Worm (Caenorhabditis elegans) whole organism, mixed stage, embryonic: ENCODE measurements around the gene srh-41.

Experiments used
- M03D4.4 ChIP-seq: sonication (generic microtip); optimal IDR thresholded peaks from 2 replicates; lab custom pipeline; 2017; ENCODE audit warnings: mild to moderate bottlenecking, missing genetic modification characterization, missing compliant biosample characterization
- bed-3 ChIP-seq: fragments of 200-800 bp; sonication (Bioruptor generic); optimal IDR thresholded peaks from 3 replicates; lab custom pipeline; 2018; ENCODE audit warnings: mild to moderate bottlenecking, missing genetic modification characterization, moderate library complexity, missing compliant biosample characterization
- blmp-1 ChIP-seq: fragments of 150-350 bp; optimal IDR thresholded peaks from 2 replicates; lab custom pipeline; 2014; ENCODE audit warnings: missing biosample characterization, missing genetic modification characterization
- ceh-39 ChIP-seq: fragments of 150-350 bp; optimal IDR thresholded peaks from 2 replicates; lab custom pipeline; 2014; ENCODE audit warnings: missing biosample characterization, missing genetic modification characterization
- ceh-43 ChIP-seq: fragments of 200-800 bp; sonication (Bioruptor generic); optimal IDR thresholded peaks from 2 replicates; lab custom pipeline; 2018; ENCODE audit warnings: mild to moderate bottlenecking, missing genetic modification characterization, moderate library complexity, missing compliant biosample characterization
- ceh-83 ChIP-seq: fragments of 200-800 bp; sonication (Bioruptor generic); optimal IDR thresholded peaks from 2 replicates; lab custom pipeline; 2018; ENCODE audit warnings: mild to moderate bottlenecking, missing genetic modification characterization, missing compliant biosample characterization
- ces-1 ChIP-seq: fragments of 150-350 bp; optimal IDR thresholded peaks from 2 replicates; lab custom pipeline; 2014; ENCODE audit warnings: missing biosample characterization, missing genetic modification reagents, missing genetic modification characterization
- cnd-1 ChIP-seq: fragments of 200-800 bp; sonication (Bioruptor generic); optimal IDR thresholded peaks from 2 replicates; lab custom pipeline; 2018; ENCODE audit warnings: mild to moderate bottlenecking, missing genetic modification characterization, missing compliant biosample characterization
- drap-1 ChIP-seq: fragments of 200-800 bp; sonication (Bioruptor generic); optimal IDR thresholded peaks from 3 replicates; lab custom pipeline; 2018; ENCODE audit warnings: mild to moderate bottlenecking, missing genetic modification characterization, missing compliant biosample characterization
- elt-1 ChIP-seq: sonication (generic microtip); optimal IDR thresholded peaks from 2 replicates; lab custom pipeline; 2017; ENCODE audit warnings: missing genetic modification characterization, mild to moderate bottlenecking, missing compliant biosample characterization, antibody characterized with exemption, moderate library complexity, borderline replicate concordance; ENCODE audit not compliant: insufficient read depth
- elt-3 ChIP-seq: fragments of 150-350 bp; optimal IDR thresholded peaks from 2 replicates; lab custom pipeline; 2014; ENCODE audit warnings: missing biosample characterization, missing genetic modification characterization
- flh-1 ChIP-seq: fragments of 200-800 bp; sonication (Bioruptor generic); optimal IDR thresholded peaks from 2 replicates; lab custom pipeline; 2018; ENCODE audit warnings: mild to moderate bottlenecking, missing genetic modification characterization, moderate library complexity, missing compliant biosample characterization
- ham-2 ChIP-seq: fragments of 200-800 bp; sonication (Bioruptor generic); optimal IDR thresholded peaks from 2 replicates; lab custom pipeline; 2018; ENCODE audit warnings: mild to moderate bottlenecking, missing genetic modification characterization, missing compliant biosample characterization
- hlh-1 ChIP-seq: fragments of 150-350 bp; optimal IDR thresholded peaks from 2 replicates; lab custom pipeline; 2014; ENCODE audit warnings: missing biosample characterization, missing genetic modification reagents, missing genetic modification characterization
- lin-13 ChIP-seq: fragments of 150-350 bp; optimal IDR thresholded peaks from 2 replicates; lab custom pipeline; 2014; ENCODE audit warnings: missing biosample characterization, missing genetic modification characterization
- lin-32 ChIP-seq: fragments of 200-800 bp; sonication (Bioruptor generic); optimal IDR thresholded peaks from 2 replicates; lab custom pipeline; 2018; ENCODE audit warnings: mild to moderate bottlenecking, missing genetic modification characterization, missing compliant biosample characterization
- lsy-2 ChIP-seq: fragments of 150-350 bp; optimal IDR thresholded peaks from 2 replicates; lab custom pipeline; 2014; ENCODE audit warnings: missing biosample characterization, missing genetic modification characterization
- mab-5 ChIP-seq: fragments of 150-350 bp; optimal IDR thresholded peaks from 2 replicates; lab custom pipeline; 2014; ENCODE audit warnings: missing biosample characterization, missing genetic modification characterization
- mep-1 ChIP-seq: fragments of 150-350 bp; optimal IDR thresholded peaks from 2 replicates; lab custom pipeline; 2017; ENCODE audit warnings: missing biosample characterization, missing genetic modification reagents, missing genetic modification characterization, inconsistent platforms
- mls-2 ChIP-seq: sonication (generic microtip); optimal IDR thresholded peaks from 2 replicates; lab custom pipeline; 2016; ENCODE audit warnings: mild to moderate bottlenecking, missing genetic modification characterization, moderate library complexity, missing compliant biosample characterization
- nhr-12 ChIP-seq: fragments of 150-350 bp; optimal IDR thresholded peaks from 2 replicates; lab custom pipeline; 2014; ENCODE audit warnings: missing biosample characterization, missing genetic modification characterization
- nhr-2 ChIP-seq: fragments of 150-350 bp; optimal IDR thresholded peaks from 2 replicates; lab custom pipeline; 2014; ENCODE audit warnings: missing biosample characterization, missing genetic modification characterization
- nhr-237 ChIP-seq: fragments of 150-350 bp; optimal IDR thresholded peaks from 2 replicates; lab custom pipeline; 2014; ENCODE audit warnings: missing biosample characterization, missing genetic modification characterization
- nhr-28 ChIP-seq: fragments of 150-350 bp; optimal IDR thresholded peaks from 2 replicates; lab custom pipeline; 2014; ENCODE audit warnings: missing biosample characterization, missing genetic modification characterization
- nhr-76 ChIP-seq: sonication (generic microtip); optimal IDR thresholded peaks from 2 replicates; lab custom pipeline; 2017; ENCODE audit warnings: missing biosample characterization, missing genetic modification characterization
- pha-4 ChIP-seq: fragments of 150-350 bp; optimal IDR thresholded peaks from 2 replicates; lab custom pipeline; 2018; ENCODE audit warnings: missing biosample characterization, missing genetic modification reagents, missing genetic modification characterization
- sem-2 ChIP-seq: fragments of 200-800 bp; sonication (Bioruptor generic); optimal IDR thresholded peaks from 2 replicates; lab custom pipeline; 2018; ENCODE audit warnings: mild to moderate bottlenecking, missing genetic modification characterization, missing compliant biosample characterization
- snpc-4 ChIP-seq: fragments of 150-350 bp; optimal IDR thresholded peaks from 2 replicates; lab custom pipeline; 2014; ENCODE audit warnings: missing biosample characterization, missing genetic modification characterization
- sptf-1 ChIP-seq: sonication (generic microtip); optimal IDR thresholded peaks from 2 replicates; lab custom pipeline; 2017; ENCODE audit warnings: mild to moderate bottlenecking, missing genetic modification characterization, moderate library complexity, missing compliant biosample characterization
- tbx-8 ChIP-seq: fragments of 200-800 bp; sonication (Bioruptor generic); optimal IDR thresholded peaks from 2 replicates; lab custom pipeline; 2018; ENCODE audit warnings: mild to moderate bottlenecking, missing genetic modification characterization, moderate library complexity, missing compliant biosample characterization
- unc-120 ChIP-seq: sonication (generic microtip); optimal IDR thresholded peaks from 2 replicates; lab custom pipeline; 2017; ENCODE audit warnings: missing genetic modification characterization, missing compliant biosample characterization; ENCODE audit not compliant: poor library complexity, severe bottlenecking
- unc-39 ChIP-seq: fragments of 150-350 bp; optimal IDR thresholded peaks from 2 replicates; lab custom pipeline; 2014; ENCODE audit warnings: missing biosample characterization, missing genetic modification characterization
- unc-62 ChIP-seq: fragments of 150-350 bp; optimal IDR thresholded peaks from 2 replicates; lab custom pipeline; 2014; ENCODE audit warnings: missing biosample characterization, missing genetic modification reagents, missing genetic modification characterization
- zip-8 ChIP-seq: fragments of 150-350 bp; optimal IDR thresholded peaks from 2 replicates; lab custom pipeline; 2014; ENCODE audit warnings: missing biosample characterization, missing genetic modification characterization
- ztf-11 ChIP-seq: fragments of 150-350 bp; optimal IDR thresholded peaks from 2 replicates; lab custom pipeline; 2014; ENCODE audit warnings: missing biosample characterization, missing genetic modification characterization

The srh-41 gene

ce11 chrII:14247748-14248502, 39.3 kb downstream of the srh-41 start:
- TF ChIP-seq bed-3 (GFP tag; lab: Kevin White, UChicago): no peak
- no peak for TF ChIP-seq nhr-237
- peak; percentile 95 for TF ChIP-seq lin-32 (GFP tag; lab: Kevin White, UChicago)
- no peak for TF ChIP-seq mab-5 (tag; lab: Kevin White, UChicago)
- TF ChIP-seq elt-3: no peak
- TF ChIP-seq elt-1 (tag; lab: Kevin White, UChicago): no peak
- TF ChIP-seq lin-13 (tag; lab: Kevin White, UChicago): no peak
- TF ChIP-seq ham-2 (GFP tag; lab: Kevin White, UChicago): peak; percentile 35
- no peak for TF ChIP-seq unc-120 (tag; lab: Kevin White, UChicago)
- TF ChIP-seq ces-1: no peak
- no peak for TF ChIP-seq unc-39 (tag; lab: Kevin White, UChicago)
- TF ChIP-seq sptf-1: peak; percentile 57
- no peak for TF ChIP-seq pha-4 (tag; lab: Kevin White, UChicago)
- TF ChIP-seq nhr-76 (tag; lab: Kevin White, UChicago): no peak
- TF ChIP-seq mls-2 (tag; lab: Kevin White, UChicago): peak; percentile 63
- no peak for TF ChIP-seq zip-8 (tag; lab: Kevin White, UChicago)
- no peak for TF ChIP-seq ceh-43
- peak; percentile 79 for TF ChIP-seq hlh-1
- TF ChIP-seq cnd-1: peak; percentile 93
- TF ChIP-seq sem-2 (GFP tag; lab: Kevin White, UChicago): peak; percentile 26
- TF ChIP-seq unc-62 (GFP tag; lab: Kevin White, UChicago): peak; percentile 16
- no peak for TF ChIP-seq M03D4.4 (tag; lab: Kevin White, UChicago)
- no peak for TF ChIP-seq tbx-8 (GFP tag; lab: Kevin White, UChicago)
- TF ChIP-seq nhr-2: peak; percentile 76
- TF ChIP-seq ceh-83 (GFP tag; lab: Kevin White, UChicago): peak; percentile 23
- no peak for TF ChIP-seq nhr-12 (tag; lab: Kevin White, UChicago)
- TF ChIP-seq blmp-1 (tag; lab: Kevin White, UChicago): no peak
- no peak for TF ChIP-seq snpc-4 (tag; lab: Kevin White, UChicago)
- no peak for TF ChIP-seq drap-1 (GFP tag; lab: Kevin White, UChicago)
- TF ChIP-seq ceh-39: no peak
- peak; percentile 70 for TF ChIP-seq ztf-11 (tag; lab: Kevin White, UChicago)
- TF ChIP-seq mep-1: peak; percentile 60
- TF ChIP-seq lsy-2 (tag; lab: Kevin White, UChicago): no peak
- peak; percentile 14 for TF ChIP-seq flh-1

ce11 chrII:14247227-14247626, 40.0 kb downstream of the srh-41 start:
- TF ChIP-seq nhr-28 (tag; lab: Kevin White, UChicago) (no peak), lsy-2 (tag; lab: Kevin White, UChicago) (peak; percentile 20), ceh-43 (no peak), unc-120 (tag; lab: Kevin White, UChicago) (no peak), blmp-1 (tag; lab: Kevin White, UChicago) (no peak), hlh-1 (no peak)

- TF ChIP-seq blmp-1 (tag; lab: Kevin White, UChicago) (peak; percentile 56), ceh-83 (GFP tag; lab: Kevin White, UChicago) (no peak), drap-1 (GFP tag; lab: Kevin White, UChicago) (no peak), snpc-4 (tag; lab: Kevin White, UChicago) (no peak), mep-1 (peak; percentile 5), unc-62 (GFP tag; lab: Kevin White, UChicago) (peak; percentile 19), mab-5 (tag; lab: Kevin White, UChicago) (no peak), pha-4 (tag; lab: Kevin White, UChicago) (peak; percentile 42), sptf-1 (peak; percentile 36), ces-1 (peak; percentile 53), nhr-237 (no peak), hlh-1 (peak; percentile 35), flh-1 (no peak), lsy-2 (tag; lab: Kevin White, UChicago) (peak; percentile 57), unc-39 (tag; lab: Kevin White, UChicago) (no peak)
- TF ChIP-seq, all 35 proteins: peak for 8
Measured at ce11 chrII:14244457-14245254, 42.5 kb downstream of the srh-41 start.
